Worm (Caenorhabditis elegans): Measurements from ENCODE around the gene F31F6.1.

Gene F31F6.1

DNA sequence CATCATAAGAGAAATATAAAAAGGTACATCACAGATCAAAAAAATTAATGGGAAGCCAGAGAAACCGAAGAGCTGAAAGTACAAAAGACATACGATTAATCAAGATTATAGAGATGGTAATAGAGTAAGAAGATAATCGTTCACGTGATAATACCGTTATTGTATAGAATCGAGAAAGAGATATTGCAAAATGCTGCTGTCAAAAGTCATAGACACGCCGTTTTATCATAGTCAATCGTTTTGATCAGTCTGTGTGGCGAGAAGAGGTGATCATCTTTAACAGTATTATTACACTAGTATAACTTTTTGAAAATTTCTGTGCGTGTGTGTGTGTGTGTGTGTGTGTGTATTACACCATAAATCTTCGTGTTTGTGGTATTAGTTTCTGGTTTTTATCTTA, 26.3 kb upstream of the F31F6.1 start (continued):
- TF ChIP-seq F52B5.7 (tag; optimal IDR thresholded peaks at IDR 0.05) (no peak), aptf-3 (GFP tag; IDR thresholded peaks at IDR 0.05) (no peak), ztf-28 (GFP tag; IDR thresholded peaks at IDR 0.05) (no peak), ztf-26 (tag; optimal IDR thresholded peaks at IDR 0.05) (no peak)

DNA sequence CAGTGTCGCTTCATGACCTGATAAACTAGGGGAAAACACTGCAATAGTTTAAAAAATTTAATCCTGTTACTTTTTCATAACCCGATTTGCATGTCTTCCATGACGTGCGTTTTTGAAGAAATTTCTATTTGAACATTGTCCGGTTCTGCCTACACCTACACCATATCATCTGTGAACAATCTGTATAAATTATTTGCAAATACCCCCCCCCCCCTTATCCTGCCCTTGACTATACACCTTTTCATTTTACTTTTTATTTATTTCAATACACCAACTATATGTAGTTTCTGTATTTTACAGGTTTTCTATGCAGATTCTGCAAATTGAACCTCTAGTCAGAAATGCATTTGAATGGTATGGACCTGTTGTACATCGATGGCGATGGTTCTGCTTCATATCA, 20.1 kb upstream of the F31F6.1 start, which contains the start of gene daf-6:
Gene daf-6, plus strand, starts transcription at position 301 of the 400 bp plus-strand sequence.
- no peak for TF ChIP-seq atf-7 (tag; optimal IDR thresholded peaks at IDR 0.05)

DNA sequence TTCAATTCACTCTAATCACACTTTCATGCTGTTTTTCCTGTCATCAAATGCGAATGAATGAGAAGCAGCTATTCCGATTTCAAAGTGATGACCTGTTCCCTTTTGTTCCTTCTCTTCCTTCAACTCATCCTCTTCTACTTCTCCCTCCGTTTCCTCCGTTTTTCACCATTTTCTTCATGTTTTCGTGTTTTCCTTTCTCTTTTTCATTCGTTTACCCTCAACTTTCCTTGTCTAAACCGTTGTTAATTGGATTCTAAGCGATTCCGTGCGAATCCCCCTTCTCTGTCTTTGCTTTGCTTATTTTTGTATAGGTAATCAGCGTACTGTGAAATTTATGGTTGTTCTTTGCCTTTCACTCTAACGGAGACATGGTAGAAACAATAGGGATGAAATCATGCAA, 17.8 kb upstream of the F31F6.1 start:
- TF ChIP-seq dpff-1 (tag; optimal IDR thresholded peaks at IDR 0.05) (no peak), hmg-20 (GFP tag; IDR thresholded peaks at IDR 0.05) (no peak), madf-10 (tag; optimal IDR thresholded peaks at IDR 0.05) (no peak), Y56A3A.18 (GFP tag; IDR thresholded peaks at IDR 0.05) (no peak), unc-62 (GFP tag; optimal IDR thresholded peaks at IDR 0.05) (no peak), K11D2.4 (GFP tag; IDR thresholded peaks at IDR 0.05) (no peak), ztf-26 (tag; optimal IDR thresholded peaks at IDR 0.05) (no peak)

DNA sequence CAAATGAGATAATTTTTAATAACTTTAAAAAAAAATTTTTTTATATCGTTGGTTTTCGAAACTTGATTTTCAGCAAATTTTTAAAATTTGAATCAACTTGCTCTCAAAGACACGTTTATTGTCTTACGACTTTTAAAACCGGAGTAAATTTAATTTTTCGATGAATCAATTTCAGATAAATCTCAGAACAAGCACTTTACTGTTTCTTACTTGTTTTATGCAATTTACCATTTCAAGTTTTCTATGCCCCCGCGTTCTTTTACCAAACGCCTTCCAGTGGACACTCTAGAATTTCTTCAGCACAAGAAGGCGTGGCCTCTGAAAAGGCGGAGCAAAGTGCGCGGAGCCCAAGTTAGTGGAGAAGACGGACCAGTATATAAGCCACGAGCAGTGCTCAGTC, 13.0 kb upstream of the F31F6.1 start, which contains the start of gene flp-8:
Gene flp-8, plus strand, starts transcription at position 301 of the 400 bp plus-strand sequence.
- TF ChIP-seq mes-4 (tag; optimal IDR thresholded peaks at IDR 0.05) (no peak), dox-1 (GFP tag; IDR thresholded peaks at IDR 0.05) (no peak)

DNA sequence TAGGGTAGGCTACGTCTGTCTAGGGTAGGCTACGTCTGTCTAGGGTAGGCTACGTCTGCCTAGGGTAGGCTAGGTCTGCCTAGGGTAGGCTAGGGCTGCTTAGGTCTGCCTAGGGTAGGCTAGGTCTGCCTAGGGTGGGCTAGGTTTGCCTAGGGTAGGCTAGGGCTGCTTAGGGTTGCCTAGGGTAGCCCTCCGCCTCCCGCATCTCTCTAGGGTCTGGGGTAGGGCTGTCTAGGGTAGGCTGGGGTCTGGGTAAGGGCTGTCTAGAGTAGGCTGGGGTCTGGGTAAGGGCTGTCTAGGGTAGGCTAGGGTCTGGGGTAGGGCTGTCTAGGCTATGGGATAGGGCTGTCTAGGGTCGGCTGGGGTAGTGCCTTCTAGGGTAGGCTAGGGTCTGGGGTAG, 9.6 kb upstream of the F31F6.1 start:
- peak; percentile 26; the same call in 1 of the 2 replicates for TF ChIP-seq egrh-3 (GFP tag; IDR thresholded peaks at IDR 0.05)
- TF ChIP-seq hsf-1 (GFP tag; IDR thresholded peaks at IDR 0.05): 0 out of 2 replicates have a peak, but pooled peaks have one; percentile 7
- TF ChIP-seq nfyb-1 (GFP tag; IDR thresholded peaks at IDR 0.05): 0 out of 2 replicates have a peak, but pooled peaks have one; percentile 7
- TF ChIP-seq zfh-2 (GFP tag; conservative IDR thresholded peaks at IDR 0.05): peak; percentile 64
- no peak for TF ChIP-seq C17E4.6 (GFP tag; IDR thresholded peaks at IDR 0.05)
- no peak for TF ChIP-seq ceh-58 (GFP tag; IDR thresholded peaks at IDR 0.05)
- TF ChIP-seq dox-1 (GFP tag; IDR thresholded peaks at IDR 0.05): 0 out of 2 replicates have a peak, but pooled peaks have one; percentile 19
- no peak for TF ChIP-seq hrde-1 (tag; optimal IDR thresholded peaks at IDR 0.05; ENCODE audit: borderline replicate concordance)
- no peak for TF ChIP-seq unc-62 (GFP tag; optimal IDR thresholded peaks at IDR 0.05)
- TF ChIP-seq Y67H2A.10 (GFP tag; conservative IDR thresholded peaks at IDR 0.05): no peak
- TF ChIP-seq rcor-1 (GFP tag; IDR thresholded peaks at IDR 0.05): 0 out of 2 replicates have a peak, but pooled peaks have one; percentile 26
- TF ChIP-seq Y56A3A.18 (GFP tag; IDR thresholded peaks at IDR 0.05): peak; percentile 43; the same call in 1 of the 2 replicates
- TF ChIP-seq F57A8.1 (GFP tag; optimal IDR thresholded peaks at IDR 0.05): no peak
- TF ChIP-seq cebp-1 (GFP tag; IDR thresholded peaks at IDR 0.05): no peak
- TF ChIP-seq cebp-1 (tag; optimal IDR thresholded peaks at IDR 0.05): no peak
- TF ChIP-seq nhr-80 (tag; optimal IDR thresholded peaks at IDR 0.05): no peak
- no peak for TF ChIP-seq repo-1 (tag; optimal IDR thresholded peaks at IDR 0.05)

DNA sequence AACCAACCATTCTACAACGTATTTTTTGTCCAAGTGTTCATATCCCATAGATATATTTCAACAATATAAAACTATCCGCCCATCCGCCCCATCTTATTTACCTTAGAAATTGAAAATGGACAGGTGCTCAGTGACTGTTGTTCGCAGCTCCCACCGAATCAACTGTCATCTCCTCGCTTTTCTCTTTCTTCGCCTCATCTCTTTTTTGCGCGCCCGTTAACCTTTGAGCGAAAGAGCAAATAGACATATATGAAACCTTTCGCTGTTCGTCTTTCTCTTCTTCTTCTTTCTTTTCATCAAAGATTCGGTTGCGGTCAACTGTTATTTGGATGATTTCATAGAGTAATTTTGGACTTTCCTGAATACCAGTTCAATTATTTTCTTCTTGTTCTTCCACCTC, 7.6 kb upstream of the F31F6.1 start, which contains the start of gene sssh-1:
Gene sssh-1, plus strand, starts transcription at position 301 of the 400 bp plus-strand sequence.
- TF ChIP-seq ceh-91 (GFP tag; IDR thresholded peaks at IDR 0.05) (no peak), Y53F4B.3 (GFP tag; IDR thresholded peaks at IDR 0.05) (no peak), F22D6.2 (tag; optimal IDR thresholded peaks at IDR 0.05) (no peak), bed-2 (GFP tag; IDR thresholded peaks at IDR 0.05) (no peak), zfh-2 (GFP tag; conservative IDR thresholded peaks at IDR 0.05) (no peak), F52B5.7 (tag; optimal IDR thresholded peaks at IDR 0.05) (no peak), repo-1 (tag; optimal IDR thresholded peaks at IDR 0.05) (no peak), nfya-1 (tag; optimal IDR thresholded peaks at IDR 0.05; ENCODE audit: borderline replicate concordance, insufficient read depth) (no peak), madf-3 (GFP tag; IDR thresholded peaks at IDR 0.05) (no peak), lag-1 (GFP tag; IDR thresholded peaks at IDR 0.05) (no peak), F57C9.4 (tag; optimal IDR thresholded peaks at IDR 0.05) (no peak), athp-1 (tag; optimal IDR thresholded peaks at IDR 0.05) (no peak), ceh-79 (tag; optimal IDR thresholded peaks at IDR 0.05) (no peak), K12H6.12 (tag; optimal IDR thresholded peaks at IDR 0.05) (no peak), ccch-3 (GFP tag; optimal IDR thresholded peaks at IDR 0.05) (no peak), attf-5 (GFP tag; optimal IDR thresholded peaks at IDR 0.05) (no peak), ztf-26 (tag; optimal IDR thresholded peaks at IDR 0.05) (no peak)

All from whole organism, young adult.